Fruit fly (Drosophila melanogaster) whole organism, wandering third instar larva: ENCODE data around the gene hemo.

Experiments used
- CG9705 ChIP-seq: fragments of 200-800 bp; sonication (Bioruptor generic); optimal IDR thresholded peaks from 2 replicates; lab custom pipeline; 2018; ENCODE audit warnings: missing biosample characterization, mild to moderate bottlenecking, missing genetic modification characterization
- Dif ChIP-seq: fragments of 200-275, 200-300 bp; sonication (Bioruptor generic); optimal IDR thresholded peaks from 2 replicates; lab custom pipeline; 2018; ENCODE audit warnings: missing biosample characterization, missing genetic modification characterization; ENCODE audit not compliant: partially characterized antibody
- GATAd ChIP-seq: sonication (Bioruptor generic); optimal IDR thresholded peaks from 2 replicates; lab custom pipeline; 2016; ENCODE audit warnings: missing biosample characterization, missing genetic modification characterization
- Hr83 ChIP-seq: fragments of 200-300 bp; sonication (Bioruptor generic); optimal IDR thresholded peaks from 2 replicates; lab custom pipeline; 2016; ENCODE audit warnings: missing biosample characterization, mild to moderate bottlenecking, missing genetic modification characterization, moderate library complexity; ENCODE audit not compliant: poor library complexity, severe bottlenecking
- Jra ChIP-seq: sonication (Bioruptor generic); optimal IDR thresholded peaks from 2 replicates; lab custom pipeline; 2016; ENCODE audit warnings: missing biosample characterization, missing genetic modification characterization
- Mio ChIP-seq: sonication (Bioruptor generic); optimal IDR thresholded peaks from 2 replicates; lab custom pipeline; 2016; ENCODE audit warnings: missing biosample characterization, missing genetic modification characterization
- N ChIP-seq: fragments of >200 bp; optimal IDR thresholded peaks from 2 replicates; lab custom pipeline; 2018; ENCODE audit warnings: missing biosample characterization, missing external identifiers, missing genetic modification characterization
- Rel ChIP-seq, 2 experiments: fragments of 200-800 bp; sonication (Bioruptor generic) in 1 of 2; optimal IDR thresholded peaks; 2 replicates in 1 of 2; 3 replicates in 1 of 2; lab custom pipeline; 2016 to 2019; ENCODE audit warnings: mild to moderate bottlenecking in 2 of 2, missing biosample characterization in 2 of 2, missing genetic modification characterization in 2 of 2, moderate library complexity in 1 of 2
- br ChIP-seq: fragments of 200-800 bp; sonication (Bioruptor generic); optimal IDR thresholded peaks from 2 replicates; lab custom pipeline; 2016; ENCODE audit warnings: missing biosample characterization, missing genetic modification characterization
- fru ChIP-seq: fragments of 200-800 bp; sonication (Bioruptor generic); optimal IDR thresholded peaks from 3 replicates; lab custom pipeline; 2016; ENCODE audit warnings: missing biosample characterization, mild to moderate bottlenecking, missing genetic modification characterization
- h ChIP-seq: fragments of 200-800 bp; sonication (Bioruptor generic); optimal IDR thresholded peaks from 3 replicates; lab custom pipeline; 2016; ENCODE audit warnings: missing biosample characterization, mild to moderate bottlenecking, missing genetic modification characterization
- jim ChIP-seq: fragments of 175-275, 200-325 bp; sonication (Bioruptor generic); optimal IDR thresholded peaks from 2 replicates; lab custom pipeline; 2016; ENCODE audit warnings: missing biosample characterization, mild to moderate bottlenecking, missing genetic modification characterization
- lola ChIP-seq: fragments of >200 bp; optimal IDR thresholded peaks from 2 replicates; lab custom pipeline; 2017; ENCODE audit warnings: missing biosample characterization, missing genetic modification characterization
- psq ChIP-seq: fragments of 200-800 bp; sonication (Bioruptor generic); optimal IDR thresholded peaks from 3 replicates; lab custom pipeline; 2017; ENCODE audit warnings: missing biosample characterization, mild to moderate bottlenecking, missing genetic modification characterization, moderate library complexity
- rgr ChIP-seq: fragments of 200-800 bp; sonication (Bioruptor generic); optimal IDR thresholded peaks from 3 replicates; lab custom pipeline; 2016; ENCODE audit warnings: missing biosample characterization, mild to moderate bottlenecking, missing genetic modification characterization
- sv ChIP-seq: fragments of 200-800 bp; sonication (Bioruptor generic); optimal IDR thresholded peaks from 3 replicates; lab custom pipeline; 2016; ENCODE audit warnings: missing biosample characterization, missing genetic modification characterization

hemo gene

dm6 chr3R:18545486-18545885 lies 19.5 kb downstream of the hemo start, which contains the start of gene fru:
TSS of gene fru (minus strand) at chr3R:18545586.
- no peak for TF ChIP-seq rgr (GFP tag; lab: Kevin White, UChicago)
- no peak for TF ChIP-seq sv
- no peak for TF ChIP-seq CG9705
- TF ChIP-seq Mio: no peak
- no peak for TF ChIP-seq Rel (GFP tag; optimal IDR thresholded peaks at IDR 0.05; lab: Kevin White, UChicago)
- no peak for TF ChIP-seq Rel (tag; optimal IDR thresholded peaks at IDR 0.05; lab: Kevin White, UChicago)
- TF ChIP-seq br: no peak
- TF ChIP-seq N (GFP tag; lab: Kevin White, UChicago): no peak
- TF ChIP-seq h (GFP tag; lab: Kevin White, UChicago): no peak
- no peak for TF ChIP-seq jim (GFP tag; lab: Kevin White, UChicago)
- TF ChIP-seq Dif (GFP tag; lab: Kevin White, UChicago): no peak

- TF ChIP-seq Rel (GFP tag; optimal IDR thresholded peaks at IDR 0.05; lab: Kevin White, UChicago) (no peak), Rel (tag; optimal IDR thresholded peaks at IDR 0.05; lab: Kevin White, UChicago) (no peak), Mio (no peak), Jra (GFP tag; lab: Kevin White, UChicago) (no peak), psq (GFP tag; lab: Kevin White, UChicago) (no peak), lola (GFP tag; lab: Kevin White, UChicago) (no peak), br (no peak), h (GFP tag; lab: Kevin White, UChicago) (no peak), GATAd (GFP tag; lab: Kevin White, UChicago) (no peak), Hr83 (GFP tag; lab: Kevin White, UChicago) (no peak), fru (GFP tag; lab: Kevin White, UChicago) (no peak), rgr (GFP tag; lab: Kevin White, UChicago) (no peak)
- TF ChIP-seq, all 38 proteins: peak for 0
Observed at dm6 chr3R:18515010-18515409, 50.0 kb downstream of the hemo start.
